Fruit fly (Drosophila melanogaster): ENCODE results near the gene CG7556.

CG7556 gene

DNA sequence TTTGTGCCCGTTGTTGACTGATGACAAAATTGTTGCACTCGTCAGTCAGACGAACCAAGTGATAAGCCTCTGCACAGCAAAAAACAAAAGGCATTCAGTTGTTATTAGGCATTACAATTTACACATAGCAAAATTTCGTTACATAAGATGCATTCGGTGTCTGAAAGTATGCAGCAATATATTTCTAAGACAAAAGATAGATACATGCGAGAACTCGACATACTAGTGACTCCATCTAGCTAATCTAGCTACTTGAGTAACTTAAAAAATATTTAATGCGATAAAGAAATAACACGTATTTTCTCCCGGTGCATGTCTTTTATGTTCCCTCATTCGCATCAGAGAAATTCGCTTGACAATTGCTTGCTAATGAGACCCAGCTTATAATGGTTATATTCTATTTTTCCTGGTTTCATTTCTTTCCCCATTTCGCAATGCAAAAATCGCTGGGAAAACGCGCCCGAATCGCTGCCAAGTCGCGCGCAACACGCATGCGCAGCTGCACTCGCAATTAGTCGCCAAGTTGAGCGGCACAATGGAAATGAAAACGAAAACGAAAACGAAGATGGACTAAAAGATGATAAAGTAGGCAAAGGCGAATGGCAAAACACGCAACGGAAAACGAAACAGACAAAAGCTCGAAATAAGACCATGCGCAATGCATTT is 17.2 kb downstream of the CG7556 start:
- TF ChIP-seq CG17801 (GFP tag; optimal IDR thresholded peaks at IDR 0.05; ENCODE audit: partially characterized antibody), result no peak

DNA sequence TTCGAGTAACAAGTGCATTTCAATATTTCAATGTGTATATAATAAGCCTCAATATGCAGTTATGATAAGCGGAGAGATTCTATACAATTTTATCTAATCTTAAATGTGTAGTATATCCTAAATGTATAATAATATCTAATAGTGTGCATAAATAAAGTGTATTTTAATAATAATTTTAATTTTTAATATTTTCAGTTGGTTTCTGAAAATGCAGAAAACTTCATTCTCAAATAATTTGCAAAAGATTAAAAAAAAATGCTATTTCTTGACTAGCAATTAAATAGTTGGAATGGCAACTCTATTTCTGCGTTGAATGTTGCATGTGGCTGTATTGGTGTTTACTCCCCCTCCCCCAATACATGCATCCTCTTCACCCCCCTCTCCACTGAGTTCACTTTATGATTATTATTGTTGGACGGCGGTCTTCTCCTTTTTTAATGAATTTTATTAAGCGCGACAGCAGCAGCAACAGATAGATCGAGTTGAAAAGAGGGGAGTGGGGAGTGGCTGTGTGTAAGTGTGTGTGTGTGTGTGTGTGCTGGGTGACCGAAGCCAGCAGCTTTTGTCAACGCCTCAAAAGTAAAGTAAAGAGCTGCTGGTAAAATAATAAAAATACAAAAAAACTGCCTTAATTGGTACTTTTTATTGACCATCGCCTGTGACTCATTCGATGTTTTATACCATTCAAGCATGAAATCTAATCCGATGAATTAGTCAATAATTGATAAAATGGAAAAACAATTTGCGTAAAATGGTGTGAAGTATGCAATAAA is 18.8 kb downstream of the CG7556 start:
- no peak for TF ChIP-seq CG17801 (GFP tag; optimal IDR thresholded peaks at IDR 0.05; ENCODE audit: partially characterized antibody)

DNA sequence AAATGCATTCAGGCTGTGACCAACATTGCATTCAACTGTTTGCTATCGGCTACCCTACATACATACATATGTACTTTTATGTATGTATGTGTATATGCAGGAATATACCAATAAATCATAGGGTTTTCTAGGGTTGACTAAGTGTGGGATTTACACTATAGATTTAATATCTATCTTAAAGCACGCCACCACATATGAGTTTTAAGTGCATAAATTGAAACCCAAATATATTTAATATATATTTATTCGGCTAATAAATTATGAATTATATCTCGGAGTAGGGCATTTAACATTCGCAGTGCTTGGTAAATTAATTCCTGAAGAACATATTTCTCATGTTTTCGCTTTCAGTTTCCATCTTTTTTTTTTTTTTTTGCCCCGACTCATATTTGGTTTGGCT is 19.7 kb downstream of the CG7556 start:
- TF ChIP-seq CG17801 (GFP tag; optimal IDR thresholded peaks at IDR 0.05; ENCODE audit: partially characterized antibody), result no peak

DNA sequence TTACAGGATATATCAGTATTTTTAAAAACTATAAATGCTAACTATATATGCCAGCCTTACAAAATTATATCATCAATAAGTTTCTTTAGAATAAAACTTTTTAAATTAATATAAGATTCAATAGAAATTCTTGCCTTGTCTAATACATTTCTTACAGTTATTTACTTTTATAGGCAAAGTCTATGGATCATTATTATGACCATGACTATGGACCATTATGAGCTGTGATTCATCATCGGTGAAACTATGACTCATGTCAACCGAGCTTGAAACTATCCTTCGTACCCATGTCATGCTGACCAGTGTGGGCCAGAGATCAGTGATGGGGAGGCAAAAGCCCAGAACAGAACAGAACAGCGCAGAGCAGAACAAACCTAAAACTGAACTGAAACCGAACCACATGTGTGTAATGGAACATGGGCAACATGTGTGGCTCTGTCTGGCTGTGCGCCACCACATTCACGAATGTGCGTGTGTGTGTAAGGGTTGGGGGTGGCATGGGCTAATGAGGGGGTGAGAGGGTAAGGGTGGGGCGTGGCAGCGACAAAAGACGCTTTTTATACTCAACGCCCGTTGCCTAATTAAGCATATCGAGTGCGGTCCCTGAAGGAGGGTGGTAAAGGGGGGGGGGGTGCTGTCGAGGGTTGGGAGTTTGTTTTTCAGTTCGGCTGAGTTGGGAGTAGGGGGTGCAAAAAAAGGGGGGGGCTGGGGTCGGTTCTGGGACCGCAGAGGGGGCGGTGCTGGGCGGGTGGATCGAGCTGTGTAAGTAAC is 20.9 kb downstream of the CG7556 start:
- no peak for TF ChIP-seq CG17801 (GFP tag; optimal IDR thresholded peaks at IDR 0.05; ENCODE audit: partially characterized antibody)

DNA sequence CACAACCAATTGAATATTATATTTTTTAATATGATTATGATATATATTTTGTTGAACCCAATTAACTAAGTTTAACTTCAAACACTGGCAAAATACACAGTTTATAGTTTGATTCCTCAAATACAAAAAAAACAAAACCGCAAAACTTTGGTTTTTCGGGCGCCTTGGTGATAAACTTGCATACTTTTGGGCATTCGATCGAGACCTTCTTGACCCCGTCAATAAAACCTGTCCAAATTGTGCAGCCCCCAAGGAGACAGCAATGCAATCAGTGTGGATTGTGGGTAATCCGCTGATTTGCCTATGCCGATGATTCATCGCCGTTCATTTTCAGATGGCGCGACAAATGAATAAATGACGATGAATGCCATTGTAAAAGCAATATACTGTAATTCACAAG is 22.2 kb downstream of the CG7556 start:
- TF ChIP-seq CG17801 (GFP tag; optimal IDR thresholded peaks at IDR 0.05; ENCODE audit: partially characterized antibody), result no peak

DNA sequence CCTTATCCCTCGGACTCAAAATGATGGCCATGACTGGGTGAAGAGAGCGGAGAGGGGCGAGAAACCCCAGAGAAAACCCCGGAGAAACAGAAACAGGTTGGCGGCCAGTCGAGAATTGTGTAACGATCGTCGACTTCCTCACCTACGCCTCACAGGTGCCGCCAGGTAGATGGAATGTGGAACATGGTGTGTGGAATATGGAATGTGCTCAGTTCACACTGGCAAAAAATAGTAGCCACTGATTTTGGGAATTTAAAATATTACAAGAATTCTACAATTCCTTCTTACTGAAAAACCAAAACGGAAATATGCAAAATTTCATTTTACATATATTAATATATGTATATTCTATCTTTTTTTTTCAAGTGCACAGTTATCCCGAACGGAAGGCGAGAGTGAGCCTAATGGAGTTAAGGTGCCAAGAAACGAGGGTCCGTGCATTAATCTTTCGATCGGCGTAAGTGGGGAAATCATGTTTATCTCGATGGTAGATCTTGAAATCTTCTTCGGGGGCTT is 23.6 kb downstream of the CG7556 start:
- TF ChIP-seq CG17801 (GFP tag; optimal IDR thresholded peaks at IDR 0.05; ENCODE audit: partially characterized antibody), result no peak

DNA sequence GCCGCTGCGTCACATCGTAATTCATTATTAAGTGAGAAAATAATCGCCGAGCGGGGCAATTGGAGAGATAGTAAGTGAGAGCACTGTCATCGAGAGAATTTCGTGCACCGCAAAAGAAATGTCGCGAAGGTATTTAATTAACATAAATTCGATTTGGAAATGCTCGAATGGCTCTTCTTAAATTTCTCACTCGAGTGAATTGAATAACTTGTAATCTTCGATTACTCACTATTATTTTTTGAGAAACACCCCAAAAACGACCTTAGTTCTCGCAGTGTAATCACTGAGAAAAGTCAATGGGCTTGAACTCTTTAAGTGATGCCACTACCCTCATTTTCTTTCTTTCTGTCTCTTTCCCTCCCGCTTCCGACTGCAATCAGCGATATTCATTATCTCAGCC is 24.6 kb downstream of the CG7556 start:
- peak; percentile 85 for TF ChIP-seq CG17801 (GFP tag; optimal IDR thresholded peaks at IDR 0.05; ENCODE audit: partially characterized antibody)

DNA sequence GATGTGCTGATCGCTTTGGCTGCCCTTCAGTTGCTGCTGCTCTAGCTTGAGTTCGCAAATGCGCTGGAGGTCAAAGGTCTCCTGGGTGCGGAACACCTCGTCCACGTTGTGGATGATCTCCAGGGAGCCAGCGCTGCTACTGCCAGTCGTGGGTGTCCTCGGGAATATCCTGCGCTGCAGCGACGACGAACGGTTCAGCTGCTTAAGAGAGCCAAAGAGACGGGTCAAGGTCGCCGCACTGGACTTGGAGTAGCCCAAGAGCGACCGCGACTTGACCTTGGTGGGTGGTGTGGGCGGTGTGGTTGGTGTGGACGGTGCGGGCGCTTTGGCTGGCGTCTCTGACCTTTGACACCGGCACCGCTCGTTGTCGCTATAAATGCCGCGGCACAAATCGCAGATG is 25.4 kb downstream of the CG7556 start:
- TF ChIP-seq CG17801 (GFP tag; optimal IDR thresholded peaks at IDR 0.05; ENCODE audit: partially characterized antibody), result no peak

DNA sequence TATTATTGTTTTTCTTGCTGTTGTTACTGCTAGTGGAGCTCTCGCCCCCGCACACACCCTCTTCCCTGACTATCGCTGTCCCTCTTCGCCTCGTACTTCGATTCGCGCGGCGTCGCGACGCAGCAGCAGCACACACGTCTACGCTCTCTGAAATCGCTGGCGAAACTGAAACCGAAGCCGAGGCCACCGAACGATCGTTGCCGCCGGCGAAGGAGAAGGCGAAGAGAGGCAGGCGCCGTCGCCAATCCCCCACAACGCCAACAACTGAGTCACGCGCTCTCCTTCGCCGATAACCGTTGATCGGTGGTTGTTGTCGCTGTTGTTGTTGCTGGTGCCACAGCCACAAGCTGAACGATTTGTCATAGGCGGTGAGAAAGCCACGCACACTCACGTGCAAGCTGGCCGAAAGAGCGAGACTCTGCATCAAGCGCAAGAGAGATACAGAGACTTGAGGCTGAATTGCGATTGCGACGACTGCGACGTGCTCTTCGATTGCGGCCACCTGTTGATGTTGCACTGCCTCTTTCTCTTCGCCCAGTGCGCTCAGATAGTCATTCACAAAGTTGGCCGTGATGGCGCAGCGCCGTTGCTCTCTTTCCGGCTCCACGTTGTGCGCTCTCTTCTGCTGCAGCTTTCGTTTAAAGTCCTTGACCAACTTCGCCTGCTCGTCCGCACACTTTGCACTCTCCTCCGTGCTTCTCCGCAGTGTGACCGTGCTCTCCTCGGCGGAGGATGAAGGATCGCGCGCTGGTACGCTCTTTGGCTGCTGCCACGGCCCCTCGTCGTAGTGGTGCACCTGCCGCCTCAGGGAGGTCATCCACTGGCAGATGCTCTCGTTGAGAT is 26.1 kb downstream of the CG7556 start:
- TF ChIP-seq CG17801 (GFP tag; optimal IDR thresholded peaks at IDR 0.05; ENCODE audit: partially characterized antibody), result peak; percentile 24

DNA sequence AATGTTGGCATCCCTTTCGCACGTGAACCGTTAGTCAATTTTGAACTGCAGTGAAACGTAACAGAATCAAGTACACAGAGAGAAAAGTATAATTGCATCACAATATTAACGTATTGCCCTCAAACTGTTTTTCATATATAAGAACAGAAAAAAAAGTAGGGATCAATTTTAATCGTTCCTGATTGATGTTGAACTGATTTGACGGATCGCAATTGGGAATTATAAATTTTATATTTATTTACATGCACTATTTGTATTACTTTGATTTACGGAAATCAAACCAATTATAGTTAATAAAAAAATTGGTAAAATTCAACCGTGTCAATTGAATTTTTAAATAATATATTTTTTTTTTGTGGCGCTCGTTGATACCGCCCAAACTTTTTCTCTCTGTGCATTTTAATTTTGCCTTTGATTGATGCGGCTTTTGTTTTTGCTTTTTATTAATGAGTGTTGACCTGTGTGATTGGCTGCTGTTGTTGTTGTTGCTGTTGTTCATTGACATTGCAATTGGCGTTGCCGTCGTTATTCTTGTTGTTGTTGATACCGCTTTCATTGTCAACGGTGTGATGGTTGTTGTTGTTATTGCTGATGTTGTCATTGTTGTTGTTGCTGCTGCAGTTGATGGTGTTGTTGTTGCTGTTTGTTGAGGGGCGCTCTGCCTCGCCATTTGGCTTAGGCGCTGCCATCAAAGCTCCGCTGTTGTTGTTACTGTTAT is 26.9 kb downstream of the CG7556 start:
- peak; percentile 65 for TF ChIP-seq CG17801 (GFP tag; optimal IDR thresholded peaks at IDR 0.05; ENCODE audit: partially characterized antibody)

DNA sequence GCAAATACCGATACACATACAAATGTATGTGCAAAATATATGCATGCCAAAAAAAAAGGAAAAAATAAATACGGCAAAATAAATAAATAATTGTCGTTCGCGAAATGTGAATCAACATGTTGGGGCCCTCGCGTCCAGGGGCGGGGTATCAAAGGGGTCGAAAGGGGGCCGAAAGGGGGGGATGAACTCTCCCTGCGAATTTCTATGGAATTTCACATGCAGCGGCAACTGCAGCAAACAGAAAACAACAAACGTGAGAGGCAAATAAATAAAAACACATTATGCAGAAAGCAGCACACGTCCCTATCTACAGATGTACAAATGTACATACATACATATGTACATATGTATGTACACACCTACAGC is 30.1 kb downstream of the CG7556 start:
- TF ChIP-seq CG17801 (GFP tag; optimal IDR thresholded peaks at IDR 0.05; ENCODE audit: partially characterized antibody), result no peak

DNA sequence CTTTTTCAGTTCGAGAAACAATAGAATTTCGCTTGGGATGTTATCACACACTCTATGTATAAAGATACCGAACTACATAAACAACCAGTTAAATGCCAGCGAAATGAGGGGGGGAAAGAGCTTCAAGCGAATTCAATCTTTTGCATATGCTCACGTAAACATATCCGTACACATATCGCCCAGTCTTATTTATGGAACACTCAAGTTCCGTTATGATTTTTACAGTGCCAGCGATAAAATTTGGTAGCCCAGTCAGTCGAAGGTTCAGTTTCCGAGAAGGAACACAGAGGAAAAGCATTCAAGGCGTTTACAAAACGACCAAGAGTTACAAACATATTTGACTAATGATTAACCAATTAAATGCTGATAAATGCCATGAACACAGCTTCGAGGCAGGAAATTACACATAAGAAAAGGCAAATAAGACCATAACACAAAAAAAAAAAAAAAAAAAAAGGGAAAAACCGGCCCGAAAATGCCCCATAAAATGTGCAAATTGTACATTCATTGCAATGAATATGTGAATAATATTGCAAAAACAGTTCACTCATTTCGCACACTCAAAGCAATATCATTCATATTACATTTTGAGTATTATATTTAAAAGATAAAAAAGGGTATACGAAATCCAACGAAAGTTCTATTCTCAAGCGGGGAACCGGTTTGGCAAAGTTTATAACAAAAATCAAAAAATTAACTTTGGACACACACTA is 30.7 kb downstream of the CG7556 start:
- TF ChIP-seq CG17801 (GFP tag; optimal IDR thresholded peaks at IDR 0.05; ENCODE audit: partially characterized antibody), result no peak

DNA sequence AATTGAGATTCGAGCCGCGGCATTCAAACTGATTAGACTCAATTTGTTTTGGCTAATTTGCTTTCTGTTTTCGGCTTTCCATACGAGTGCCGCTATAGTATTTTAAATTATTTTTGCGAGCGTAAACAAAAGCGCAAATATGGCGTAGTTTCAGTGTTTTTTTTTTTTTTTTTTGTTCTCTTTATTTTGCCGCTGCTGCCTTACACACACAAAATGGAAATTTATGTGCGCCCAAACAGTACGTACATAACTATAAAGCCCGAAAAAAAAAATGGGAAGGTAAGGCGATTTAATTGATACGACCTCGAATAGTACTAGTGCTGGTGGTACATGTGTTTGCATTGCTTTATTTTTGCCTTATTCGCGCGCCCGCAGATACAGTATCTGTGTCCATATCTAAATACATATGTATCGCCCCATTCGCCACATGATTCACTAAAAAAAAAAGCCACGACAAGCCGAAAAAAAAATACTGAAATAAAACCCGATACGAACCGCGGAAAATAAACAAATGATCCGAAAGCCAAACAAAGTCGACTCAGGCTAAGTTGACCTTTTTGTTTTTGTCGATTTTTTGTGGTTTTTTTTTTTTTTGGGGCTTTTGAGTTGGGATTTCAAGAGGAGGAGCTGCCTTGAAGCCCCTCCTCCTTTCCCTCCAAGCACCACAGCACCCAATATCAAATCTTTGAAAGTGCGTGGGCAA is 31.5 kb downstream of the CG7556 start:
- TF ChIP-seq CG17801 (GFP tag; optimal IDR thresholded peaks at IDR 0.05; ENCODE audit: partially characterized antibody), result peak; percentile 68

Measured in ovary, adult (tissue).